Fruit fly (Drosophila melanogaster) whole organism, adult: ENCODE data around the gene CG32276.

Experiments used
- CG11617 ChIP-seq: fragments of 200-800 bp; sonication (Bioruptor generic); optimal IDR thresholded peaks from 2 replicates; lab custom pipeline; 2017; ENCODE audit warnings: mild to moderate bottlenecking, missing biosample characterization, missing genetic modification reagents, missing genetic modification characterization
- CG12768 ChIP-seq: fragments of 200-800 bp; sonication (Bioruptor generic); optimal IDR thresholded peaks from 2 replicates; lab custom pipeline; 2017; ENCODE audit warnings: missing biosample characterization, missing genetic modification characterization, mild to moderate bottlenecking, moderate library complexity, missing genetic modification reagents
- CG14711 ChIP-seq: fragments of 200-800 bp; sonication (Bioruptor generic); optimal IDR thresholded peaks from 2 replicates; lab custom pipeline; 2018; ENCODE audit warnings: missing biosample characterization, mild to moderate bottlenecking, missing genetic modification characterization, moderate library complexity
- CG1620 ChIP-seq: fragments of 200-800 bp; sonication (Bioruptor generic); optimal IDR thresholded peaks from 2 replicates; lab custom pipeline; 2016; ENCODE audit warnings: missing biosample characterization, missing genetic modification characterization
- CG33017 ChIP-seq: fragments of 200-800 bp; sonication (Bioruptor generic); optimal IDR thresholded peaks from 2 replicates; lab custom pipeline; 2018; ENCODE audit warnings: missing biosample characterization, mild to moderate bottlenecking, missing genetic modification characterization, moderate library complexity
- CG5204 ChIP-seq: fragments of 200-800 bp; sonication (Bioruptor generic); optimal IDR thresholded peaks from 2 replicates; lab custom pipeline; 2016; ENCODE audit warnings: missing biosample characterization, missing genetic modification characterization
- CG7045 ChIP-seq: fragments of 200-800 bp; sonication (Bioruptor generic); optimal IDR thresholded peaks from 2 replicates; lab custom pipeline; 2017; ENCODE audit warnings: missing biosample characterization, mild to moderate bottlenecking, missing genetic modification characterization
- CG7101 ChIP-seq: fragments of 200-800 bp; sonication (Bioruptor generic); optimal IDR thresholded peaks from 2 replicates; lab custom pipeline; 2018; ENCODE audit warnings: missing biosample characterization, mild to moderate bottlenecking, missing genetic modification characterization, moderate library complexity
- Clk ChIP-seq: fragments of 200-800 bp; sonication (Bioruptor generic); optimal IDR thresholded peaks from 2 replicates; lab custom pipeline; 2017; ENCODE audit warnings: missing biosample characterization, missing genetic modification characterization
- Crg-1 ChIP-seq: fragments of 200-800 bp; sonication (Bioruptor generic); optimal IDR thresholded peaks from 2 replicates; lab custom pipeline; 2016; ENCODE audit warnings: missing biosample characterization, missing genetic modification characterization
- Hr96 ChIP-seq: fragments of 200-800 bp; sonication (Bioruptor generic); optimal IDR thresholded peaks from 2 replicates; lab custom pipeline; 2016; ENCODE audit warnings: missing biosample characterization, missing genetic modification characterization
- Mnt ChIP-seq: fragments of 200-800 bp; sonication (Bioruptor generic); optimal IDR thresholded peaks from 2 replicates; lab custom pipeline; 2016; ENCODE audit warnings: missing biosample characterization, mild to moderate bottlenecking, missing genetic modification characterization
- bab1 ChIP-seq: fragments of 200-800 bp; sonication (Bioruptor generic); optimal IDR thresholded peaks from 3 replicates; lab custom pipeline; 2019; ENCODE audit warnings: missing biosample characterization, mild to moderate bottlenecking, missing genetic modification characterization, moderate library complexity
- cic ChIP-seq: fragments of 200-800 bp; sonication (Bioruptor generic); optimal IDR thresholded peaks from 2 replicates; lab custom pipeline; 2017; ENCODE audit warnings: missing biosample characterization, mild to moderate bottlenecking, missing genetic modification characterization, moderate library complexity
- cnc ChIP-seq, 2 experiments: fragments of >200 bp; optimal IDR thresholded peaks; 2 replicates each; lab custom pipeline; 2017
- kay ChIP-seq: fragments of 200-800 bp; sonication (Bioruptor generic); peaks from one replicate; lab custom pipeline; 2016; ENCODE audit warnings: missing biosample characterization, missing genetic modification characterization, borderline replicate concordance
- ovo ChIP-seq: fragments of 200-800 bp; sonication (Bioruptor generic); optimal IDR thresholded peaks from 2 replicates; lab custom pipeline; 2016; ENCODE audit warnings: missing biosample characterization, missing genetic modification characterization
- pad ChIP-seq: fragments of 200-800 bp; sonication (Bioruptor generic); optimal IDR thresholded peaks from 3 replicates; lab custom pipeline; 2017; ENCODE audit warnings: missing biosample characterization, missing genetic modification characterization, mild to moderate bottlenecking, moderate library complexity, missing genetic modification reagents
- tj ChIP-seq: fragments of 200-800 bp; sonication (Bioruptor generic); optimal IDR thresholded peaks from 3 replicates; lab custom pipeline; 2017; ENCODE audit warnings: missing biosample characterization, mild to moderate bottlenecking, missing genetic modification characterization, moderate library complexity
- toe ChIP-seq: fragments of 200-800 bp; sonication (Bioruptor generic); optimal IDR thresholded peaks from 2 replicates; lab custom pipeline; 2016; ENCODE audit warnings: missing biosample characterization, missing genetic modification characterization

Gene CG32276

DNA sequence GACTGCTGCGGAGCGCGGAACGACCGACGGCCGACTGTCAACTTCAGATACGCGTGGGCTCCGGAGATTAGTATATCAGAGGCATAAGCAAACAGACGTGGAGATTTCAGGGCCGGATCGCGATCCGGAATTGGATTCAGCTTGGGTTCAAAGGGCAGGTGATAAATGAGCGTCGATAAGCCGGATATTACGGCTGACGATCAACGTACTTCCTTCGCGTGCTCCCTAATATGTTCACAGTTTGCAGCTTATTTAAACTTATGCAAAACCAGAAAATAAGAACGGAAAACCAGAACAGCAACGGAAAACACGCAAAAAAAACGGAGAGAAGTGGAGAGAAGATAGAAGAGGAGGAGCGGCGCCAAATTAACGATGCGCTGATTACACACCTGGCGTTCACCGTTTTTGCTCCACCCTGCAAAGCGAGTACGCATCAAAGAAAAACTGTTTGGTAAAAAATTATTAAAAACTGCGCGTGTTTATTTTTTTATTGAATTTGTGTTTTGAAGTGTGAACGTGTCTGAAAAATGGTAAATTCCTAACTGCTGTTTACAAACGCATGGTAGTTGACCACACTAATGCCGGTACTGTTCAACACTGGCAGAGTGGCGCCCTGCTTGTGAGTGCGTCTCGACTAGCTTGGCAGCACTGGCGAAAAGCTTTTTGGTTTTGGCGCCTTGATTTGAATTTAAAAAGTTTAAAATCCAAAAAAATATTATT is 40.3 kb upstream of the CG32276 start, which contains the start of gene CG17746:
TSS of gene CG17746 (minus strand) at position 546 of the 720 bp plus-strand sequence.
- TF ChIP-seq toe (no peak), CG7101 (peak; percentile 23), Hr96 (GFP tag; lab: Kevin White, UChicago) (no peak), Crg-1 (GFP tag; lab: Kevin White, UChicago) (peak; percentile 81), CG14711 (peak; percentile 21), CG11617 (no peak), Mnt (GFP tag; lab: Kevin White, UChicago) (peak; percentile 81), CG33017 (tag; lab: Kevin White, UChicago) (no peak), kay (no peak), cic (GFP tag; lab: Kevin White, UChicago) (peak; percentile 12), tj (GFP tag; lab: Kevin White, UChicago) (no peak), pad (GFP tag; lab: Kevin White, UChicago) (peak; percentile 42), cnc (optimal IDR thresholded peaks at IDR 0.05; lab: Kevin White, UChicago) (no peak), CG1620 (GFP tag; lab: Kevin White, UChicago) (peak; percentile 79), CG5204 (GFP tag; lab: Kevin White, UChicago) (no peak), bab1 (GFP tag; lab: Kevin White, UChicago) (peak; percentile 78), CG7045 (peak; percentile 10), CG12768 (GFP tag; lab: Kevin White, UChicago) (no peak), Clk (GFP tag; lab: Kevin White, UChicago) (peak; percentile 4), ovo (GFP tag; lab: Kevin White, UChicago) (peak; percentile 9)

DNA sequence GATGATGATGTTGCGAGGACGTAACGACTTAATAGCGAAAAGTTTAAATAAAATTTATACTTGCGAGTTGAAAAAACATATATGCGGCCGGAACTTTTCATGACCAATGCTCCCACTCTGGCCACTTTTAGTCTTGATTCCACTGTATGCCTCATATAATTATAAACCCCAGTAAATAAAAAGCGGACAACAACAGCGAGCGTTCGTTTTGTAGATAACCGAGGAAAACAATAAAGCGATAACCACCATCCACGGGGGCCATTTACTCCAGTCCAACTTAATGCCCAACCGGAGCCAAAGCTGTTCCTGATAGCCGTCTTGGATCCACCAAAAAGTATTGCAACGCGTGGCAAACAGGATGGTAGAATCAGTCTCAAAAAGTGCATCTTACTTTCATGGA is 37.5 kb upstream of the CG32276 start:
- no peak for TF ChIP-seq CG14711
- TF ChIP-seq Crg-1 (GFP tag; lab: Kevin White, UChicago): no peak
- TF ChIP-seq pad (GFP tag; lab: Kevin White, UChicago): no peak
- peak; percentile 59 for TF ChIP-seq cic (GFP tag; lab: Kevin White, UChicago)

DNA sequence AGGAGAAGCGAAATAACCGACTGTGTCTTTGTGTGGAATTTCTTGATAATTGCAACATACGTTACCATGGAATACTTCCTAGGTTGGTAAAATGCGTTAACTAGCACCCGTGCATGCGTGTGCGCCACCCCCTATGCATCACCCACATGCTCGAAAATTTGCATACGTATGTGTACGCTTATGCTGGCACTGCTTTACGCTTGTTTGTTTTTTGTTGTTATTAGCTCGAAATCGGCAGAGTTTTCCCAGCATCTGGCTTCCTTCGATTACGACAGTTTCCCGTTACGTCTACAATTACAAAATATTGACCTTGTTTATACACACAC is 27.6 kb upstream of the CG32276 start:
- TF ChIP-seq Hr96 (GFP tag; lab: Kevin White, UChicago) (no peak), toe (no peak), tj (GFP tag; lab: Kevin White, UChicago) (peak; percentile 32), Mnt (GFP tag; lab: Kevin White, UChicago) (no peak), CG7045 (no peak), CG1620 (GFP tag; lab: Kevin White, UChicago) (no peak)

DNA sequence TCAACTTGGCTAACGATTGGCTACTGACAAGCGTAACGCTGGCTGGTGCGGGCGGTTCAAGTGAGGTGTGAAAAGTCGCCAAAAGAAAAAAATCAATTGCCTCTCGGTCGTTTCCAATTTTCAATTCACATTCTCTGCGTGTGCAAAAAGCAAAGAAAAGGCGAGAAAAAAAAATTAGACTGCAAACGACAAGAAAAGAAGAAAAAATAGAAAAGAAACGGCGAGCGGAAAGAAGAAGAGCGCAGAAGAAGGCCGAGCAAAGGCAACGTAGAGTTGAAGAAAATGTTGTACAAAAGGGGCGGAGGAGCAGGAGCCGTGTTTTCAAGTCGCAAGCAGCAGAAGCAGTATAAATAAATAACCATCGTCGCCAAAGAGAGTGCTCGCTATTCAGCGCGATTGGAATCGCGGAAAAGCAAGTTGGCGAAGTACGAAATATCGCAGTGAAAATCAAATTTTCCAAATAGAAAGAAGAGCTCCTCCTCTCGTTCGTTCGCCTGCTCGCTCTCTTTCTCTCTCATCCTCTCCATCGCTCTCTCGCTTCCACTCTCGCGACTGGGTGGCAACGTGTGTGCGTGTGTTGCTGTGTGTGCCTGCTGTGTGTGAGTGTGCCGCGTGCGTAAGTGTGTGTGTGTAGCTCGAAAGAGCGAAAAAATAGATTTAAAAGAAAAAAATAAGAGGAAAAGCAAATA is 27.1 kb upstream of the CG32276 start:
- no peak for TF ChIP-seq CG14711
- TF ChIP-seq ovo (GFP tag; lab: Kevin White, UChicago): no peak
- TF ChIP-seq Clk (GFP tag; lab: Kevin White, UChicago): no peak
- no peak for TF ChIP-seq CG5204 (GFP tag; lab: Kevin White, UChicago)
- peak; percentile 13 for TF ChIP-seq Crg-1 (GFP tag; lab: Kevin White, UChicago)
- TF ChIP-seq Hr96 (GFP tag; lab: Kevin White, UChicago): no peak
- no peak for TF ChIP-seq cnc (optimal IDR thresholded peaks at IDR 0.05; lab: Kevin White, UChicago)
- peak; percentile 67 for TF ChIP-seq CG12768 (GFP tag; lab: Kevin White, UChicago)
- no peak for TF ChIP-seq CG1620 (GFP tag; lab: Kevin White, UChicago)
- peak; percentile 25 for TF ChIP-seq CG7101
- TF ChIP-seq Mnt (GFP tag; lab: Kevin White, UChicago): peak; percentile 72
- TF ChIP-seq toe: no peak
- TF ChIP-seq CG11617: peak; percentile 49
- TF ChIP-seq CG7045: peak; percentile 32
- no peak for TF ChIP-seq tj (GFP tag; lab: Kevin White, UChicago)
- peak; percentile 26 for TF ChIP-seq pad (GFP tag; lab: Kevin White, UChicago)
- TF ChIP-seq bab1 (GFP tag; lab: Kevin White, UChicago): no peak
- no peak for TF ChIP-seq kay
- peak; percentile 72 for TF ChIP-seq cic (GFP tag; lab: Kevin White, UChicago)
- peak; percentile 44 for TF ChIP-seq CG33017 (tag; lab: Kevin White, UChicago)

DNA sequence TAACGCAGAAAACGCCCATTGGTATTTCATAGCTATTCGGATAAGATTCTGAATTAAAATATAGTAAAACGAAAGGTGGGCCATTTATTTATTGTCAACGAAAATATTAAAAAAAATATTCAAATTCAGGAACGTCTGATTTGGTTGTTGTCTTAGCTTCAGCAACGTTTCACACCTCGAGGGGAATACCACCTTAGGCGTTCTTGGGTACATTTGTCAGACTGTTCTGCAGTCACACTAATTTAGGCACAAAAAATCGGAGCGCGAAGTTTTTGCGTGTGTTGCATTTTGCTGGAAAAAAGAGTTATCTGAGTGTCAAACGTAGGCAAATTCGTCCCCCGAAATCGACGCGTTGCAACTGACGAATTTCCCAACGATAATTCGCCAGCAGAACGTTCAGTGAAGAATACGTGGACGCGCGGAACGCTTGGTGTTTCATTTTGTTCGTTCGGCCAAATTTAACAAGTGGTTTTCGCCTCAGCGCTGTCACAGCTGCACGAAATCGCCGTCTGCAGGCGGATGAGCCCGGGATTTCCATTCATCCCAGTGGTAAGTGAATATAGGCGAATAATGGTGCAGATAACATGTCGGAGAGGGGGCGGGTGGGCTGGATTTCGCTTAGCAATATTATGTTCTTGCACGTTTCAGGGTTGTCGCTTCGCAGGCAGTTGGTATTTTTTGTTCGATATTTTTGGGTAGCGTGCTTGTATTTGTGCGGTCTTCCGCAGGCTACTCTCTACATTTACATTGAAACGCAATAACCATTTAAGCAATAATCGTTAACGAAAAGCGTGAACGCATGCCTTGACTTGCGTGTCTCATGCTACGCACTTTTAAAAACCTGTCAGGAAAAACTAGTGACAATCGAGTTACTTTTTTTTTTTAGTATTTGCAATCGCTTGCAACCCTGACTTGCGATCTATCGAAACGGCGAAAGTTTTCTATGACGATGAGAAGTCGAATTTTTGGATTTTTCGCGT is 26.2 kb upstream of the CG32276 start, which contains the start of gene Larp4B:
TSS of gene Larp4B (plus strand) at position 99 of the 980 bp plus-strand sequence.
- TF ChIP-seq toe (no peak), Hr96 (GFP tag; lab: Kevin White, UChicago) (no peak), CG7045 (peak; percentile 25), bab1 (GFP tag; lab: Kevin White, UChicago) (peak; percentile 39), CG1620 (GFP tag; lab: Kevin White, UChicago) (peak; percentile 31), pad (GFP tag; lab: Kevin White, UChicago) (peak; percentile 24), CG7101 (peak; percentile 1), Mnt (GFP tag; lab: Kevin White, UChicago) (peak; percentile 26), ovo (GFP tag; lab: Kevin White, UChicago) (no peak), CG11617 (peak; percentile 10), CG14711 (peak; percentile 95), tj (GFP tag; lab: Kevin White, UChicago) (peak; percentile 82), cnc (optimal IDR thresholded peaks at IDR 0.05; lab: Kevin White, UChicago) (peak in 1 of 2 experiments; percentile 0)
